Fruit fly (Drosophila melanogaster): Measurements from ENCODE around the gene PolD1.

Gene PolD1

DNA sequence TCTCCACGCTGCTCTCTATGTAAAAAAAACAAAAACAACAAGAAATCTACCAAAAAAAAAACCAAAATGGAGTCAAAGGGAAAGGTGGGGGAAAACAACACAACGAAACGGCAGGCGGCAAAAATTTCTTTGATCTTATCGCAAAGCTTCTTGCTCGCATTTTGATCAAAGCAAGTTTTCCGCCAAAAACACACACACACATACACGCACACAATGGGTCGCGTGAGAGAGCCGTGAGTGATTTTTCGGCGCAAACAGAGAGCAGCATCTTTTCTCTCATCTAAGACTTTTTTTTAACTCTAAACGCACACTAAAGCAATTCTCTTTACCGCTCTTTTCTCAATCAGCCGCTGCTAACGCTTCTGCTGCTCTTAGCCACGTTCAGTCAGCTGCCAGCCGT lies 41.3 kb upstream of the PolD1 start (continued):
- TF ChIP-seq lmd (GFP tag; IDR thresholded peaks at IDR 0.05) (no peak), sd (tag; optimal IDR thresholded peaks at IDR 0.05) (peak; percentile 37), CG11085 (GFP tag; IDR thresholded peaks at IDR 0.05) (no peak), Lhr (GFP tag; optimal IDR thresholded peaks at IDR 0.05) (no peak), pan (optimal IDR thresholded peaks at IDR 0.05) (no peak), pan (GFP tag; optimal IDR thresholded peaks at IDR 0.05 in 1 of 2, IDR thresholded peaks at IDR 0.05 in 1 of 2) (peak in 1 of 2 experiments; percentile 81), B-H2 (GFP tag; optimal IDR thresholded peaks at IDR 0.05) (no peak), Myb (GFP tag; optimal IDR thresholded peaks at IDR 0.05) (no peak), CG14667 (GFP tag; IDR thresholded peaks at IDR 0.05) (no peak), chif (GFP tag; optimal IDR thresholded peaks at IDR 0.05) (no peak), stc (GFP tag; IDR thresholded peaks at IDR 0.05) (no peak), CG17186 (GFP tag; optimal IDR thresholded peaks at IDR 0.05) (no peak), CG11504 (tag; optimal IDR thresholded peaks at IDR 0.05) (no peak), Hand (GFP tag; optimal IDR thresholded peaks at IDR 0.05) (no peak), CG17328 (GFP tag; IDR thresholded peaks at IDR 0.05) (no peak), kni (GFP tag; optimal IDR thresholded peaks at IDR 0.05) (peak; percentile 1), Trl (optimal IDR thresholded peaks at IDR 0.05) (peak; percentile 75 to 78), Trl (GFP tag; optimal IDR thresholded peaks at IDR 0.05) (no peak), CG3163 (GFP tag; optimal IDR thresholded peaks at IDR 0.05) (peak; percentile 22), NK7.1 (GFP tag; optimal IDR thresholded peaks at IDR 0.05) (no peak), Sry-β (GFP tag; optimal IDR thresholded peaks at IDR 0.05) (no peak), cg (GFP tag; optimal IDR thresholded peaks at IDR 0.05) (peak; percentile 58), Fer1 (GFP tag; optimal IDR thresholded peaks at IDR 0.05) (no peak), CG8388 (GFP tag; optimal IDR thresholded peaks at IDR 0.05) (no peak), HmgD (GFP tag; optimal IDR thresholded peaks at IDR 0.05) (no peak), CG17385 (GFP tag; optimal IDR thresholded peaks at IDR 0.05) (no peak), CG10565 (GFP tag; optimal IDR thresholded peaks at IDR 0.05) (no peak), CG12299 (tag; optimal IDR thresholded peaks at IDR 0.05) (no peak), maf-S (GFP tag; optimal IDR thresholded peaks at IDR 0.05) (no peak), PHDP (tag; optimal IDR thresholded peaks at IDR 0.05) (no peak), fu2 (GFP tag; optimal IDR thresholded peaks at IDR 0.05) (no peak), CG9437 (GFP tag; optimal IDR thresholded peaks at IDR 0.05) (no peak), Taf1 (GFP tag; IDR thresholded peaks at IDR 0.05) (no peak), nmo (GFP tag; optimal IDR thresholded peaks at IDR 0.05) (no peak), Atf6 (GFP tag; IDR thresholded peaks at IDR 0.05) (no peak), Spps (tag; optimal IDR thresholded peaks at IDR 0.05) (no peak), NC2α (GFP tag; optimal IDR thresholded peaks at IDR 0.05) (no peak), twi (tag; optimal IDR thresholded peaks at IDR 0.05) (no peak), Aef1 (GFP tag; IDR thresholded peaks at IDR 0.05) (no peak), Hmr (GFP tag; optimal IDR thresholded peaks at IDR 0.05) (no peak), Stat92E (GFP tag; optimal IDR thresholded peaks at IDR 0.05) (no peak), z (GFP tag; IDR thresholded peaks at IDR 0.05) (0 out of 3 replicates have a peak, but pooled peaks have one; percentile 26), CG8359 (GFP tag; optimal IDR thresholded peaks at IDR 0.05; ENCODE audit: borderline replicate concordance) (no peak), yki (optimal IDR thresholded peaks at IDR 0.05) (peak; percentile 43), Ada2b (GFP tag; IDR thresholded peaks at IDR 0.05) (no peak), pzg (GFP tag; optimal IDR thresholded peaks at IDR 0.05) (no peak), sim (GFP tag; IDR thresholded peaks at IDR 0.05) (no peak), CG7745 (tag; optimal IDR thresholded peaks at IDR 0.05) (no peak), cas (GFP tag; IDR thresholded peaks at IDR 0.05) (no peak), CG1602 (GFP tag; optimal IDR thresholded peaks at IDR 0.05) (no peak), Dek (tag; optimal IDR thresholded peaks at IDR 0.05) (no peak)
